Worm (Caenorhabditis elegans): Measurements from ENCODE around the gene dgk-2.

ce11 chrX:4448283-4448682, 55.9 kb downstream of the dgk-2 start, which contains the start of gene mltn-13:
- TF ChIP-seq ama-1 (optimal IDR thresholded peaks at IDR 0.05) (no peak), ets-7 (tag; optimal IDR thresholded peaks at IDR 0.05) (no peak), sea-1 (GFP tag; conservative IDR thresholded peaks at IDR 0.05) (no peak), tbx-11 (GFP tag; IDR thresholded peaks at IDR 0.05) (no peak), flt-1 (GFP tag; IDR thresholded peaks at IDR 0.05) (no peak), pes-1 (GFP tag; IDR thresholded peaks at IDR 0.05) (no peak), hmg-4 (GFP tag; optimal IDR thresholded peaks at IDR 0.05) (no peak), ceh-36 (tag; optimal IDR thresholded peaks at IDR 0.05) (no peak), tbx-37 (GFP tag; conservative IDR thresholded peaks at IDR 0.05) (no peak), ceh-13 (GFP tag; optimal IDR thresholded peaks at IDR 0.05) (no peak)
